Worm (Caenorhabditis elegans) whole organism, L4 larva: ENCODE data around the gene ccpp-6.
"Not testable (repeated sequence)": the region's sequence is repeated elsewhere in the genome, so short reads cannot be mapped to it uniquely, and the experiment has no call there.

Source experiments
- F44E2.7 ChIP-seq: fragments of 200-800 bp; sonication (Bioruptor generic); IDR thresholded peaks from 2 replicates; pipeline ENCODE4 v2.1.2; 2022; ENCODE audit warnings: missing genetic modification characterization, missing compliant biosample characterization
- F49E8.2 ChIP-seq: sonication (generic microtip); optimal IDR thresholded peaks from 2 replicates; lab custom pipeline; 2016; ENCODE audit warnings: missing compliant biosample characterization, mild to moderate bottlenecking, missing genetic modification characterization, borderline replicate concordance
- T26A8.4 ChIP-seq: fragments of 200-800 bp; sonication (Bioruptor generic); IDR thresholded peaks from 2 replicates; pipeline ENCODE4 v1.3.6; 2022; ENCODE audit warnings: missing genetic modification characterization, missing compliant biosample characterization
- Y5F2A.4 ChIP-seq: fragments of 200-800 bp; sonication (Bioruptor generic); optimal IDR thresholded peaks from 2 replicates; lab custom pipeline; 2018; ENCODE audit warnings: mild to moderate bottlenecking, missing genetic modification characterization, missing compliant biosample characterization
- ZK337.2 ChIP-seq: fragments of 200-800 bp; sonication (Bioruptor generic); IDR thresholded peaks from 2 replicates; pipeline ENCODE4 v1.3.6; 2022; ENCODE audit warnings: missing genetic modification reagents, missing genetic modification characterization, missing compliant biosample characterization
- aly-2 ChIP-seq: sonication (generic microtip); optimal IDR thresholded peaks from 2 replicates; lab custom pipeline; 2018; ENCODE audit warnings: missing biosample characterization, missing genetic modification characterization
- arid-1 ChIP-seq: fragments of 200-800 bp; sonication (Bioruptor generic); conservative IDR thresholded peaks from 2 replicates; pipeline ENCODE4 v1.3.6; 2022; ENCODE audit warnings: missing genetic modification reagents, missing genetic modification characterization, missing compliant biosample characterization
- attf-4 ChIP-seq: sonication (generic microtip); optimal IDR thresholded peaks from 3 replicates; lab custom pipeline; 2017; ENCODE audit warnings: missing biosample characterization, missing genetic modification characterization
- ceh-20 ChIP-seq: fragments of 200-800 bp; sonication (Bioruptor generic); IDR thresholded peaks from 2 replicates; pipeline ENCODE4 v1.3.6; 2022; ENCODE audit warnings: missing genetic modification reagents, missing genetic modification characterization, missing compliant biosample characterization
- ctbp-1 ChIP-seq: fragments of 200-800 bp; sonication (Bioruptor generic); IDR thresholded peaks from 2 replicates; pipeline ENCODE4 v1.3.6; 2022; ENCODE audit warnings: missing genetic modification reagents, missing genetic modification characterization, missing compliant biosample characterization
- daf-16 ChIP-seq, 3 experiments: sonication (generic microtip); optimal IDR thresholded peaks; 2 replicates each; lab custom pipeline; 2016 to 2017; ENCODE audit warnings: missing genetic modification characterization in 3 of 3, missing genetic modification reagents in 3 of 3, mild to moderate bottlenecking in 2 of 3, missing compliant biosample characterization in 2 of 3, missing biosample characterization in 1 of 3, moderate library complexity in 1 of 3
- daf-8 ChIP-seq: fragments of 200-800 bp; sonication (Bioruptor generic); IDR thresholded peaks from 2 replicates; pipeline ENCODE4 v1.3.6; 2022; ENCODE audit warnings: missing genetic modification characterization, missing compliant biosample characterization
- dmd-6 ChIP-seq: fragments of 200-800 bp; sonication (Bioruptor generic); IDR thresholded peaks from 2 replicates; pipeline ENCODE4 v1.3.6; 2022; ENCODE audit warnings: missing genetic modification reagents, missing genetic modification characterization, missing compliant biosample characterization
- duxl-1 ChIP-seq: sonication (generic microtip); optimal IDR thresholded peaks from 2 replicates; lab custom pipeline; 2016; ENCODE audit warnings: mild to moderate bottlenecking, missing genetic modification characterization, moderate library complexity, missing compliant biosample characterization; ENCODE audit not compliant: poor library complexity
- egl-27 ChIP-seq: sonication (generic microtip); optimal IDR thresholded peaks from 3 replicates; lab custom pipeline; 2017; ENCODE audit warnings: missing biosample characterization, missing genetic modification reagents, missing genetic modification characterization
- fos-1 ChIP-seq: fragments of 150-350 bp; optimal IDR thresholded peaks from 2 replicates; lab custom pipeline; 2014; ENCODE audit warnings: missing biosample characterization, missing genetic modification characterization
- hmg-1.1 ChIP-seq: fragments of 200-800 bp; sonication (Bioruptor generic); IDR thresholded peaks from 2 replicates; pipeline ENCODE4 v1.3.6; 2022; ENCODE audit warnings: missing genetic modification reagents, missing genetic modification characterization, missing compliant biosample characterization
- lin-1 ChIP-seq: fragments of 200-800 bp; sonication (Bioruptor generic); IDR thresholded peaks from 2 replicates; pipeline ENCODE4 v1.3.6; 2022; ENCODE audit warnings: missing genetic modification reagents, missing genetic modification characterization, missing compliant biosample characterization
- lin-38 ChIP-seq: fragments of 200-800 bp; sonication (Bioruptor generic); IDR thresholded peaks from 2 replicates; pipeline ENCODE4 v1.3.6; 2022; ENCODE audit warnings: missing genetic modification reagents, missing genetic modification characterization, missing compliant biosample characterization
- madf-9 ChIP-seq: fragments of 200-800 bp; sonication (Bioruptor generic); conservative IDR thresholded peaks from 2 replicates; pipeline ENCODE4 v1.3.6; 2022; ENCODE audit warnings: missing genetic modification reagents, missing genetic modification characterization, missing compliant biosample characterization
- mxl-3 ChIP-seq: fragments of 200-800 bp; sonication (Bioruptor generic); optimal IDR thresholded peaks from 2 replicates; lab custom pipeline; 2018; ENCODE audit warnings: mild to moderate bottlenecking, missing genetic modification characterization, missing compliant biosample characterization
- nhr-10 ChIP-seq: fragments of 150-350 bp; optimal IDR thresholded peaks from 2 replicates; lab custom pipeline; 2014; ENCODE audit warnings: missing biosample characterization, missing genetic modification characterization
- nhr-102 ChIP-seq: sonication (generic microtip); optimal IDR thresholded peaks from 2 replicates; lab custom pipeline; 2016; ENCODE audit warnings: mild to moderate bottlenecking, missing genetic modification characterization, moderate library complexity, missing compliant biosample characterization
- nhr-111 ChIP-seq: fragments of 200-800 bp; sonication (Bioruptor generic); optimal IDR thresholded peaks from 2 replicates; lab custom pipeline; 2018; ENCODE audit warnings: mild to moderate bottlenecking, missing genetic modification characterization, missing compliant biosample characterization
- nhr-42 ChIP-seq: fragments of 200-800 bp; sonication (Bioruptor generic); IDR thresholded peaks from 2 replicates; pipeline ENCODE4 v1.3.6; 2022; ENCODE audit warnings: missing genetic modification characterization, missing compliant biosample characterization
- nhr-48 ChIP-seq: sonication (generic microtip); optimal IDR thresholded peaks from 2 replicates; lab custom pipeline; 2016; ENCODE audit warnings: mild to moderate bottlenecking, missing genetic modification characterization, missing compliant biosample characterization
- pha-4 ChIP-seq, 2 experiments: fragments of 150-350 bp in 1 of 2; fragments of 200-800 bp in 1 of 2; sonication (Bioruptor generic) in 1 of 2; IDR thresholded peaks in 1 of 2; optimal IDR thresholded peaks in 1 of 2; 2 replicates each; pipeline versions ENCODE4 v1.3.6 to Lab custom; 2014 to 2022; ENCODE audit warnings: missing genetic modification characterization in 2 of 2, missing genetic modification reagents in 2 of 2, missing biosample characterization in 1 of 2, missing compliant biosample characterization in 1 of 2
- php-3 ChIP-seq: fragments of 200-800 bp; sonication (Bioruptor generic); IDR thresholded peaks from 2 replicates; pipeline ENCODE4 v1.3.6; 2022; ENCODE audit warnings: missing genetic modification reagents, missing genetic modification characterization, missing compliant biosample characterization
- rbr-2 ChIP-seq: sonication (generic microtip); optimal IDR thresholded peaks from 2 replicates; lab custom pipeline; 2016; ENCODE audit warnings: missing genotype, missing genetic modification characterization, missing compliant biosample characterization
- sdz-12 ChIP-seq: fragments of 200-800 bp; sonication (Bioruptor generic); optimal IDR thresholded peaks from 2 replicates; lab custom pipeline; 2018; ENCODE audit warnings: mild to moderate bottlenecking, missing genetic modification characterization, missing compliant biosample characterization
- skn-1 ChIP-seq: fragments of 150-350 bp; optimal IDR thresholded peaks from 2 replicates; lab custom pipeline; 2014; ENCODE audit warnings: missing biosample characterization, missing genetic modification characterization
- unc-39 ChIP-seq: sonication (generic microtip); optimal IDR thresholded peaks from 2 replicates; lab custom pipeline; 2017; ENCODE audit warnings: missing biosample characterization, missing genetic modification characterization
- vab-7 ChIP-seq: fragments of 200-800 bp; sonication (Bioruptor generic); IDR thresholded peaks from 2 replicates; pipeline ENCODE4 v1.3.6; 2022; ENCODE audit warnings: missing genetic modification reagents, missing genetic modification characterization, missing compliant biosample characterization
- ztf-11 ChIP-seq: fragments of 150-350 bp; optimal IDR thresholded peaks from 2 replicates; lab custom pipeline; 2014; ENCODE audit warnings: missing biosample characterization, missing genetic modification characterization
- ztf-7 ChIP-seq: fragments of 150-350 bp; optimal IDR thresholded peaks from 2 replicates; lab custom pipeline; 2014; ENCODE audit warnings: missing biosample characterization, missing genetic modification characterization

ccpp-6 gene

ce11 chrII:5353642-5354041, 33.5 kb downstream of the ccpp-6 start (continued):
- TF ChIP-seq ztf-7 (tag; lab: Kevin White, UChicago): peak; percentile 9
- TF ChIP-seq daf-8 (GFP tag; lab: Robert Waterston, UW): no peak
- TF ChIP-seq nhr-10 (tag; lab: Kevin White, UChicago): no peak
- peak; percentile 86; the same call in 1 of the 2 replicates for TF ChIP-seq F44E2.7 (GFP tag; lab: Robert Waterston, UW)
- TF ChIP-seq Y5F2A.4 (GFP tag; lab: Kevin White, UChicago): peak; percentile 86
- TF ChIP-seq attf-4 (tag; lab: Kevin White, UChicago): no peak
- no peak for TF ChIP-seq hmg-1.1 (GFP tag; lab: Robert Waterston, UW)
- no peak for TF ChIP-seq unc-39
- TF ChIP-seq mxl-3 (GFP tag; lab: Kevin White, UChicago): no peak
- no peak; the same call in 1 of the 2 replicates for TF ChIP-seq madf-9
- TF ChIP-seq pha-4 (GFP tag; IDR thresholded peaks at IDR 0.05; lab: Robert Waterston, UW): peak; percentile 88
- no peak for TF ChIP-seq pha-4 (tag; optimal IDR thresholded peaks at IDR 0.05; lab: Kevin White, UChicago)
- peak; percentile 89 for TF ChIP-seq T26A8.4 (GFP tag; lab: Robert Waterston, UW)
- peak; percentile 96 for TF ChIP-seq arid-1 (GFP tag; lab: Robert Waterston, UW)
- no peak for TF ChIP-seq skn-1 (tag; lab: Kevin White, UChicago)
- TF ChIP-seq nhr-48: peak; percentile 50
- peak; percentile 91 for TF ChIP-seq nhr-111 (GFP tag; lab: Kevin White, UChicago)
- TF ChIP-seq egl-27: no peak
- peak; percentile 68; the same call in 1 of the 2 replicates for TF ChIP-seq php-3 (GFP tag; lab: Robert Waterston, UW)
- TF ChIP-seq daf-16 (GFP tag; optimal IDR thresholded peaks at IDR 0.05; lab: Kevin White, UChicago): peak; percentile 36 to 80
- peak; percentile 18 for TF ChIP-seq daf-16 (tag; optimal IDR thresholded peaks at IDR 0.05; lab: Kevin White, UChicago)
- peak; percentile 61 for TF ChIP-seq duxl-1 (tag; lab: Kevin White, UChicago)
- no peak for TF ChIP-seq ztf-11
- TF ChIP-seq ZK337.2: peak; percentile 60; the same call in 1 of the 2 replicates
- no peak for TF ChIP-seq fos-1 (tag; lab: Kevin White, UChicago)
- TF ChIP-seq nhr-42 (GFP tag; lab: Robert Waterston, UW): peak; percentile 69; the same call in 1 of the 2 replicates
- peak; percentile 24 for TF ChIP-seq F49E8.2 (tag; lab: Kevin White, UChicago)
- TF ChIP-seq nhr-102 (tag; lab: Kevin White, UChicago): peak; percentile 69

ce11 chrII:5351799-5352198, 35.3 kb downstream of the ccpp-6 start, which contains the start of gene F09E5.7:
Gene F09E5.7 (plus strand): TSS chrII:5352099.
- no peak for TF ChIP-seq skn-1 (tag; lab: Kevin White, UChicago)
- no peak for TF ChIP-seq rbr-2 (tag; lab: Kevin White, UChicago)
- no peak for TF ChIP-seq aly-2 (tag; lab: Kevin White, UChicago)
- no peak for TF ChIP-seq php-3 (GFP tag; lab: Robert Waterston, UW)
- TF ChIP-seq nhr-111 (GFP tag; lab: Kevin White, UChicago): no peak
- no peak for TF ChIP-seq sdz-12 (GFP tag; lab: Kevin White, UChicago)
- TF ChIP-seq T26A8.4 (GFP tag; lab: Robert Waterston, UW): no peak

ce11 chrII:5350357-5350756, 36.8 kb downstream of the ccpp-6 start, which contains the start of gene F09E5.8:
Gene F09E5.8 (plus strand): TSS chrII:5350669.
- TF ChIP-seq ceh-20 (GFP tag; lab: Robert Waterston, UW): 0 out of 2 replicates have a peak, but pooled peaks have one; percentile 25
- TF ChIP-seq pha-4 (GFP tag; IDR thresholded peaks at IDR 0.05; lab: Robert Waterston, UW): peak; percentile 63; the same call in 1 of the 2 replicates
- not testable (repeated sequence) for TF ChIP-seq pha-4 (tag; optimal IDR thresholded peaks at IDR 0.05; lab: Kevin White, UChicago)
- TF ChIP-seq T26A8.4 (GFP tag; lab: Robert Waterston, UW): peak; percentile 81
- 0 out of 2 replicates have a peak, but pooled peaks have one; percentile 41 for TF ChIP-seq lin-1
- peak; percentile 78 for TF ChIP-seq hmg-1.1 (GFP tag; lab: Robert Waterston, UW)
- peak; percentile 23; the same call in 1 of the 2 replicates for TF ChIP-seq dmd-6 (GFP tag; lab: Robert Waterston, UW)
- peak; percentile 82 for TF ChIP-seq lin-38 (GFP tag; lab: Robert Waterston, UW)
- TF ChIP-seq ctbp-1 (GFP tag; lab: Robert Waterston, UW): 0 out of 2 replicates have a peak, but pooled peaks have one; percentile 39
- TF ChIP-seq vab-7 (GFP tag; lab: Robert Waterston, UW): 0 out of 2 replicates have a peak, but pooled peaks have one; percentile 63
